Fruit fly (Drosophila melanogaster) Kc167 (cell line): ENCODE data around the gene CG7990.

Source experiments
- Myc ChIP-seq: fragments of >200 bp; optimal IDR thresholded peaks from 2 replicates; lab custom pipeline; 2017; ENCODE audit warnings: missing external identifiers
- h ChIP-seq: fragments of >200 bp; optimal IDR thresholded peaks from 3 replicates; lab custom pipeline; 2018; ENCODE audit warnings: missing external identifiers
- psq ChIP-seq: fragments of >200 bp; optimal IDR thresholded peaks from 2 replicates; lab custom pipeline; 2017; ENCODE audit warnings: missing external identifiers

DNA sequence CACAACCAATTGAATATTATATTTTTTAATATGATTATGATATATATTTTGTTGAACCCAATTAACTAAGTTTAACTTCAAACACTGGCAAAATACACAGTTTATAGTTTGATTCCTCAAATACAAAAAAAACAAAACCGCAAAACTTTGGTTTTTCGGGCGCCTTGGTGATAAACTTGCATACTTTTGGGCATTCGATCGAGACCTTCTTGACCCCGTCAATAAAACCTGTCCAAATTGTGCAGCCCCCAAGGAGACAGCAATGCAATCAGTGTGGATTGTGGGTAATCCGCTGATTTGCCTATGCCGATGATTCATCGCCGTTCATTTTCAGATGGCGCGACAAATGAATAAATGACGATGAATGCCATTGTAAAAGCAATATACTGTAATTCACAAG is 44.3 kb downstream of the CG7990 start:
- no peak for TF ChIP-seq h (lab: Kevin White, UChicago)
- no peak for TF ChIP-seq Myc (lab: Kevin White, UChicago)
- TF ChIP-seq psq (lab: Kevin White, UChicago) = no peak
